Fruit fly (Drosophila melanogaster): ENCODE data around the gene CG7049.

Gene CG7049

dm6 chr3L:199754-200596 is 23.9 kb upstream of the CG7049 start, which contains the start of the genes rno and mri (continued):
- TF ChIP-seq Xrp1 (GFP tag; IDR thresholded peaks at IDR 0.05) (peak; percentile 72), CG12219 (GFP tag; optimal IDR thresholded peaks at IDR 0.05) (no peak), z (GFP tag; IDR thresholded peaks at IDR 0.05) (no peak), D (optimal IDR thresholded peaks at IDR 0.05) (no peak), D (GFP tag; optimal IDR thresholded peaks at IDR 0.05) (peak; percentile 41), Xbp1 (GFP tag; optimal IDR thresholded peaks at IDR 0.05) (peak; percentile 66), CG9727 (GFP tag; optimal IDR thresholded peaks at IDR 0.05) (peak; percentile 83), Vsx1 (GFP tag; optimal IDR thresholded peaks at IDR 0.05) (no peak), sisA (GFP tag; IDR thresholded peaks at IDR 0.05) (peak; percentile 64; the same call in 1 of the 2 replicates), Six4 (GFP tag; optimal IDR thresholded peaks at IDR 0.05) (peak; percentile 61), amos (GFP tag; IDR thresholded peaks at IDR 0.05; ENCODE audit: partially characterized antibody) (peak; percentile 96), br (optimal IDR thresholded peaks at IDR 0.05) (no peak), gfzf (GFP tag; optimal IDR thresholded peaks at IDR 0.05) (no peak), CG2120 (GFP tag; optimal IDR thresholded peaks at IDR 0.05) (peak; percentile 67), sna (GFP tag; IDR thresholded peaks at IDR 0.05; ENCODE audit: partially characterized antibody) (peak; percentile 93), CG7357 (GFP tag; IDR thresholded peaks at IDR 0.05) (no peak), wor (GFP tag; IDR thresholded peaks at IDR 0.05) (no peak; the same call in 1 of the 2 replicates), sens-2 (GFP tag; IDR thresholded peaks at IDR 0.05) (peak; percentile 35; the same call in 1 of the 2 replicates), CG12942 (GFP tag; optimal IDR thresholded peaks at IDR 0.05) (peak; percentile 63), Lim3 (GFP tag; IDR thresholded peaks at IDR 0.05) (no peak), CG12236 (GFP tag; optimal IDR thresholded peaks at IDR 0.05) (no peak), Bdp1 (GFP tag; optimal IDR thresholded peaks at IDR 0.05) (no peak), en (GFP tag; optimal IDR thresholded peaks at IDR 0.05) (no peak), CG17568 (GFP tag; optimal IDR thresholded peaks at IDR 0.05) (no peak), Tbp (GFP tag; optimal IDR thresholded peaks at IDR 0.05) (no peak), row (GFP tag; IDR thresholded peaks at IDR 0.05) (peak; percentile 86), Elba2 (GFP tag; optimal IDR thresholded peaks at IDR 0.05) (peak; percentile 7), lab (GFP tag; optimal IDR thresholded peaks at IDR 0.05) (peak; percentile 67), CHES-1-like (GFP tag; optimal IDR thresholded peaks at IDR 0.05) (no peak), CG11093 (GFP tag; IDR thresholded peaks at IDR 0.05) (peak; percentile 54; the same call in 1 of the 3 replicates), Sox100B (GFP tag; optimal IDR thresholded peaks at IDR 0.05) (no peak), az2 (GFP tag; optimal IDR thresholded peaks at IDR 0.05) (peak; percentile 73), CG4404 (GFP tag; IDR thresholded peaks at IDR 0.05) (peak; percentile 38; the same call in 1 of the 2 replicates), CG12659 (GFP tag; optimal IDR thresholded peaks at IDR 0.05) (peak; percentile 60), toy (GFP tag; IDR thresholded peaks at IDR 0.05) (no peak), NK7.1 (GFP tag; optimal IDR thresholded peaks at IDR 0.05) (no peak), p53 (GFP tag; optimal IDR thresholded peaks at IDR 0.05) (no peak), CG11504 (tag; optimal IDR thresholded peaks at IDR 0.05) (peak; percentile 46), crp (GFP tag; optimal IDR thresholded peaks at IDR 0.05) (peak in 1 of 2 experiments; percentile 11), Mes4 (GFP tag; optimal IDR thresholded peaks at IDR 0.05) (no peak), Bteb2 (GFP tag; optimal IDR thresholded peaks at IDR 0.05) (peak; percentile 15), bsh (GFP tag; optimal IDR thresholded peaks at IDR 0.05) (peak in 1 of 2 experiments; percentile 71), nerfin-2 (GFP tag; IDR thresholded peaks at IDR 0.05; ENCODE audit: partially characterized antibody) (peak; percentile 90), pros (GFP tag; optimal IDR thresholded peaks at IDR 0.05) (no peak), CG2199 (GFP tag; IDR thresholded peaks at IDR 0.05) (no peak), al (GFP tag; IDR thresholded peaks at IDR 0.05) (peak; percentile 67), onecut (GFP tag; IDR thresholded peaks at IDR 0.05) (peak; percentile 28), ems (GFP tag; optimal IDR thresholded peaks at IDR 0.05) (peak; percentile 1), tna (GFP tag; IDR thresholded peaks at IDR 0.05; ENCODE audit: partially characterized antibody) (peak; percentile 90), pzg (GFP tag; optimal IDR thresholded peaks at IDR 0.05) (peak; percentile 35)
